Fruit fly (Drosophila melanogaster): ENCODE results near the gene eff.

The eff gene

dm6 chr3R:14728713-14729685, 12.1 kb downstream of the eff start (continued):
- TF ChIP-seq CG17361 (GFP tag; IDR thresholded peaks at IDR 0.05) (peak; percentile 79), ci (GFP tag; IDR thresholded peaks at IDR 0.05) (0 out of 3 replicates have a peak, but pooled peaks have one; percentile 31), trh (GFP tag; optimal IDR thresholded peaks at IDR 0.05) (no peak), CG4730 (GFP tag; IDR thresholded peaks at IDR 0.05) (peak; percentile 37; the same call in 1 of the 2 replicates), CG17829 (tag; optimal IDR thresholded peaks at IDR 0.05) (peak; percentile 66), klu (GFP tag; IDR thresholded peaks at IDR 0.05) (no peak), C15 (GFP tag; IDR thresholded peaks at IDR 0.05) (no peak), cwo (GFP tag; optimal IDR thresholded peaks at IDR 0.05) (peak; percentile 50), slbo (GFP tag; IDR thresholded peaks at IDR 0.05) (peak; percentile 68), dysf (GFP tag; IDR thresholded peaks at IDR 0.05) (peak; percentile 35; the same call in 1 of the 3 replicates), cg (GFP tag; optimal IDR thresholded peaks at IDR 0.05) (no peak), CG10654 (GFP tag; optimal IDR thresholded peaks at IDR 0.05) (no peak), Kr (GFP tag; optimal IDR thresholded peaks at IDR 0.05) (no peak), ara (GFP tag; IDR thresholded peaks at IDR 0.05) (no peak), ap (GFP tag; IDR thresholded peaks at IDR 0.05) (peak; percentile 48), Trl (optimal IDR thresholded peaks at IDR 0.05) (no peak), Trl (GFP tag; optimal IDR thresholded peaks at IDR 0.05) (no peak), CG30020 (tag; optimal IDR thresholded peaks at IDR 0.05) (no peak), CG8388 (GFP tag; optimal IDR thresholded peaks at IDR 0.05) (peak; percentile 7), CG14965 (GFP tag; optimal IDR thresholded peaks at IDR 0.05; ENCODE audit: borderline replicate concordance) (no peak), CG11093 (GFP tag; IDR thresholded peaks at IDR 0.05) (no peak), Optix (GFP tag; IDR thresholded peaks at IDR 0.05) (no peak), CG13894 (tag; optimal IDR thresholded peaks at IDR 0.05) (peak; percentile 62), sens (GFP tag) (peak; percentile 71), CG17385 (GFP tag; optimal IDR thresholded peaks at IDR 0.05) (peak; percentile 53), CG3065 (GFP tag; optimal IDR thresholded peaks at IDR 0.05) (no peak), CG18476 (GFP tag; optimal IDR thresholded peaks at IDR 0.05) (peak; percentile 38), CG16779 (GFP tag; IDR thresholded peaks at IDR 0.05) (no peak), Camta (GFP tag; optimal IDR thresholded peaks at IDR 0.05) (no peak), sr (GFP tag; IDR thresholded peaks at IDR 0.05) (no peak), Dip2 (GFP tag; IDR thresholded peaks at IDR 0.05) (no peak), CG7357 (GFP tag; IDR thresholded peaks at IDR 0.05) (no peak), Atf-2 (GFP tag; optimal IDR thresholded peaks at IDR 0.05) (no peak), hkb (optimal IDR thresholded peaks at IDR 0.05) (no peak), hkb (GFP tag; IDR thresholded peaks at IDR 0.05) (peak; percentile 62), Nf-YB (GFP tag; optimal IDR thresholded peaks at IDR 0.05) (peak; percentile 26), CG6813 (GFP tag; optimal IDR thresholded peaks at IDR 0.05) (no peak), Dll (GFP tag; IDR thresholded peaks at IDR 0.05; ENCODE audit: partially characterized antibody) (0 out of 4 replicates have a peak, but pooled peaks have one; percentile 12), CG17186 (GFP tag; optimal IDR thresholded peaks at IDR 0.05) (no peak), Hmr (GFP tag; optimal IDR thresholded peaks at IDR 0.05) (peak; percentile 32), prd (optimal IDR thresholded peaks at IDR 0.05) (no peak), prd (GFP tag; IDR thresholded peaks at IDR 0.05) (peak; percentile 54; the same call in 1 of the 3 replicates), Meics (GFP tag; optimal IDR thresholded peaks at IDR 0.05) (peak; percentile 64), MBD-R2 (GFP tag; IDR thresholded peaks at IDR 0.05) (peak; percentile 34; the same call in 1 of the 2 replicates), CG10209 (GFP tag; optimal IDR thresholded peaks at IDR 0.05) (peak; percentile 20), nerfin-2 (GFP tag; IDR thresholded peaks at IDR 0.05; ENCODE audit: partially characterized antibody) (no peak), gcm (GFP tag; optimal IDR thresholded peaks at IDR 0.05) (peak; percentile 35), CG6765 (GFP tag; optimal IDR thresholded peaks at IDR 0.05) (peak; percentile 45), CG13296 (GFP tag; optimal IDR thresholded peaks at IDR 0.05) (no peak)

All from whole organism, embryonic.